Worm (Caenorhabditis elegans) whole organism, L1 larva: ENCODE data around the gene T12G3.2.

Experiments
- C04F5.9 ChIP-seq: sonication (generic microtip); optimal IDR thresholded peaks from 2 replicates; lab custom pipeline; 2016; ENCODE audit warnings: missing genetic modification characterization, missing compliant biosample characterization
- C34B4.2 ChIP-seq: sonication (generic microtip); optimal IDR thresholded peaks from 2 replicates; lab custom pipeline; 2017; ENCODE audit warnings: mild to moderate bottlenecking, missing genetic modification characterization, missing compliant biosample characterization
- F16B12.6 ChIP-seq: fragments of 150-350 bp; optimal IDR thresholded peaks from 2 replicates; lab custom pipeline; 2014; ENCODE audit warnings: missing biosample characterization, missing genetic modification characterization
- Y116A8C.19 ChIP-seq: sonication (generic microtip); optimal IDR thresholded peaks from 2 replicates; lab custom pipeline; 2016; ENCODE audit warnings: missing compliant biosample characterization, missing genetic modification characterization, borderline replicate concordance
- aha-1 ChIP-seq: fragments of 150-350 bp; optimal IDR thresholded peaks from 2 replicates; lab custom pipeline; 2014; ENCODE audit warnings: missing biosample characterization, missing genetic modification characterization
- ama-1 ChIP-seq: fragments of 150-350 bp; optimal IDR thresholded peaks from 2 replicates; lab custom pipeline; 2014
- blmp-1 ChIP-seq: fragments of 150-350 bp; optimal IDR thresholded peaks from 2 replicates; lab custom pipeline; 2014; ENCODE audit warnings: missing biosample characterization, missing genetic modification characterization
- ceh-8 ChIP-seq: fragments of 200-800 bp; sonication (Bioruptor generic); optimal IDR thresholded peaks from 2 replicates; lab custom pipeline; 2018; ENCODE audit warnings: mild to moderate bottlenecking, missing genetic modification characterization, moderate library complexity, missing compliant biosample characterization
- ceh-82 ChIP-seq, 3 experiments: fragments of 150-350 bp in 1 of 3; sonication (generic microtip) in 2 of 3; optimal IDR thresholded peaks; 2 replicates each; lab custom pipeline; 2014 to 2017; ENCODE audit warnings: missing biosample characterization in 3 of 3, missing genetic modification characterization in 3 of 3
- ceh-90 ChIP-seq: sonication (generic microtip); optimal IDR thresholded peaks from 2 replicates; lab custom pipeline; 2016; ENCODE audit warnings: missing genetic modification characterization, missing compliant biosample characterization
- ces-1 ChIP-seq: fragments of 150-350 bp; optimal IDR thresholded peaks from 2 replicates; lab custom pipeline; 2014; ENCODE audit warnings: missing biosample characterization, missing genetic modification reagents, missing genetic modification characterization
- dsc-1 ChIP-seq: sonication (generic microtip); optimal IDR thresholded peaks from 2 replicates; lab custom pipeline; 2016; ENCODE audit warnings: mild to moderate bottlenecking, missing genetic modification characterization, missing compliant biosample characterization
- efl-3 ChIP-seq: fragments of 200-800 bp; sonication (Bioruptor generic); optimal IDR thresholded peaks from 2 replicates; lab custom pipeline; 2018; ENCODE audit warnings: mild to moderate bottlenecking, missing genetic modification characterization, missing compliant biosample characterization
- egl-27 ChIP-seq, 2 experiments: fragments of 150-350 bp in 1 of 2; sonication (generic microtip); optimal IDR thresholded peaks; 3 replicates each; lab custom pipeline; 2017 to 2018; ENCODE audit warnings: missing biosample characterization in 2 of 2, missing genetic modification characterization in 2 of 2, missing genetic modification reagents in 2 of 2
- elt-2 ChIP-seq: sonication (generic microtip); optimal IDR thresholded peaks from 2 replicates; lab custom pipeline; 2016; ENCODE audit warnings: missing genetic modification characterization, mild to moderate bottlenecking, inconsistent platforms, missing compliant biosample characterization, missing genetic modification reagents
- ets-5 ChIP-seq: fragments of 200-800 bp; sonication (Bioruptor generic); IDR thresholded peaks from 2 replicates; pipeline ENCODE4 v1.3.6; 2022; ENCODE audit warnings: missing genetic modification characterization, missing compliant biosample characterization
- fkh-4 ChIP-seq: sonication (generic microtip); optimal IDR thresholded peaks from 2 replicates; lab custom pipeline; 2016; ENCODE audit warnings: missing compliant biosample characterization, missing genetic modification characterization, borderline replicate concordance
- grh-1 ChIP-seq: fragments of 200-800 bp; sonication (Bioruptor generic); IDR thresholded peaks from 2 replicates; pipeline ENCODE4 v1.3.6; 2022; ENCODE audit warnings: missing genetic modification reagents, missing genetic modification characterization, missing compliant biosample characterization
- hlh-17 ChIP-seq: fragments of 200-800 bp; sonication (Bioruptor generic); optimal IDR thresholded peaks from 2 replicates; lab custom pipeline; 2018; ENCODE audit warnings: missing genetic modification characterization, mild to moderate bottlenecking, missing compliant biosample characterization, moderate library complexity, borderline replicate concordance
- hlh-4 ChIP-seq: sonication (generic microtip); optimal IDR thresholded peaks from 2 replicates; lab custom pipeline; 2016; ENCODE audit warnings: mild to moderate bottlenecking, missing genetic modification characterization, missing compliant biosample characterization
- lin-14 ChIP-seq: fragments of 200-800 bp; sonication (Bioruptor generic); optimal IDR thresholded peaks from 2 replicates; lab custom pipeline; 2018; ENCODE audit warnings: mild to moderate bottlenecking, missing genetic modification characterization, moderate library complexity, missing compliant biosample characterization
- lin-15B ChIP-seq: fragments of 150-350 bp; sonication (generic microtip); optimal IDR thresholded peaks from 3 replicates; lab custom pipeline; 2014; ENCODE audit warnings: missing biosample characterization, missing genetic modification characterization
- lin-35 ChIP-seq, 2 experiments: fragments of 150-350 bp; optimal IDR thresholded peaks; 2 replicates each; lab custom pipeline; 2014; ENCODE audit warnings: missing biosample characterization in 2 of 2, missing genetic modification characterization in 2 of 2, missing genetic modification reagents in 2 of 2
- mab-9 ChIP-seq: fragments of 200-800 bp; sonication (Bioruptor generic); IDR thresholded peaks from 2 replicates; pipeline ENCODE4 v1.3.6; 2022; ENCODE audit warnings: missing genetic modification reagents, missing genetic modification characterization, missing compliant biosample characterization
- mef-2 ChIP-seq: fragments of 150-350 bp; optimal IDR thresholded peaks from 2 replicates; lab custom pipeline; 2014; ENCODE audit warnings: missing biosample characterization, missing genetic modification characterization
- mep-1 ChIP-seq: fragments of 150-350 bp; optimal IDR thresholded peaks from 2 replicates; lab custom pipeline; 2014; ENCODE audit warnings: missing biosample characterization, missing genetic modification characterization
- nhr-11 ChIP-seq: fragments of 150-350 bp; optimal IDR thresholded peaks from 2 replicates; lab custom pipeline; 2014; ENCODE audit warnings: missing biosample characterization, missing genetic modification characterization
- nhr-20 ChIP-seq: sonication (generic microtip); optimal IDR thresholded peaks from 2 replicates; lab custom pipeline; 2016; ENCODE audit warnings: mild to moderate bottlenecking, missing genetic modification characterization, missing compliant biosample characterization
- nhr-237 ChIP-seq: fragments of 150-350 bp; optimal IDR thresholded peaks from 2 replicates; lab custom pipeline; 2014; ENCODE audit warnings: missing biosample characterization, missing genetic modification characterization
- nhr-28 ChIP-seq: fragments of 150-350 bp; optimal IDR thresholded peaks from 2 replicates; lab custom pipeline; 2014; ENCODE audit warnings: missing biosample characterization, missing genetic modification characterization
- nhr-47 ChIP-seq: sonication (generic microtip); optimal IDR thresholded peaks from 2 replicates; lab custom pipeline; 2016; ENCODE audit warnings: mild to moderate bottlenecking, missing genetic modification characterization, moderate library complexity, missing compliant biosample characterization
- nhr-71 ChIP-seq: sonication (generic microtip); optimal IDR thresholded peaks from 2 replicates; lab custom pipeline; 2016; ENCODE audit warnings: mild to moderate bottlenecking, missing genetic modification characterization, moderate library complexity, missing compliant biosample characterization
- nhr-84 ChIP-seq: sonication (generic microtip); optimal IDR thresholded peaks from 2 replicates; lab custom pipeline; 2017; ENCODE audit warnings: missing biosample characterization, missing genetic modification characterization
- nhr-85 ChIP-seq: sonication (generic microtip); peaks from one replicate; lab custom pipeline; 2016; ENCODE audit warnings: missing genetic modification characterization, inconsistent platforms, missing compliant biosample characterization
- pag-3 ChIP-seq: sonication (generic microtip); optimal IDR thresholded peaks from 2 replicates; lab custom pipeline; 2017; ENCODE audit warnings: missing genetic modification characterization, mild to moderate bottlenecking, missing compliant biosample characterization, antibody characterized with exemption, borderline replicate concordance; ENCODE audit not compliant: insufficient read depth
- pax-3 ChIP-seq: fragments of 200-800 bp; sonication (Bioruptor generic); optimal IDR thresholded peaks from 2 replicates; lab custom pipeline; 2018; ENCODE audit warnings: mild to moderate bottlenecking, missing genetic modification characterization, moderate library complexity, missing compliant biosample characterization
- pqm-1 ChIP-seq: sonication (generic microtip); optimal IDR thresholded peaks from 3 replicates; lab custom pipeline; 2017; ENCODE audit warnings: missing biosample characterization, missing genetic modification characterization
- skn-1 ChIP-seq: fragments of 150-350 bp; optimal IDR thresholded peaks from 2 replicates; lab custom pipeline; 2014; ENCODE audit warnings: missing biosample characterization, missing genetic modification characterization
- snpc-4 ChIP-seq: fragments of 150-350 bp; optimal IDR thresholded peaks from 2 replicates; lab custom pipeline; 2014; ENCODE audit warnings: missing biosample characterization, missing genetic modification characterization
- snu-23 ChIP-seq: sonication (generic microtip); optimal IDR thresholded peaks from 2 replicates; lab custom pipeline; 2016; ENCODE audit warnings: missing genetic modification characterization, missing compliant biosample characterization
- sox-4 ChIP-seq: sonication (generic microtip); optimal IDR thresholded peaks from 2 replicates; lab custom pipeline; 2016; ENCODE audit warnings: missing genetic modification characterization, missing compliant biosample characterization
- sup-37 ChIP-seq: fragments of 200-800 bp; sonication (Bioruptor generic); optimal IDR thresholded peaks from 2 replicates; lab custom pipeline; 2018; ENCODE audit warnings: mild to moderate bottlenecking, missing genetic modification characterization, missing compliant biosample characterization
- swsn-7 ChIP-seq: sonication (generic microtip); optimal IDR thresholded peaks from 2 replicates; lab custom pipeline; 2016; ENCODE audit warnings: missing genetic modification characterization, missing compliant biosample characterization
- tlp-1 ChIP-seq: fragments of 150-350 bp; optimal IDR thresholded peaks from 2 replicates; lab custom pipeline; 2014; ENCODE audit warnings: missing biosample characterization, missing genetic modification characterization
- unc-30 ChIP-seq: sonication (generic microtip); optimal IDR thresholded peaks from 2 replicates; lab custom pipeline; 2017; ENCODE audit warnings: missing biosample characterization, missing genetic modification characterization
- unc-98 ChIP-seq: fragments of 200-800 bp; sonication (Bioruptor generic); IDR thresholded peaks from 2 replicates; pipeline ENCODE4 v1.3.6; 2022; ENCODE audit warnings: missing genetic modification characterization, missing compliant biosample characterization
- vab-15 ChIP-seq: sonication (generic microtip); optimal IDR thresholded peaks from 2 replicates; lab custom pipeline; 2017; ENCODE audit warnings: missing genotype, mild to moderate bottlenecking, missing genetic modification characterization, missing compliant biosample characterization
- zag-1 ChIP-seq: fragments of 150-350 bp; optimal IDR thresholded peaks from 2 replicates; lab custom pipeline; 2014; ENCODE audit warnings: missing biosample characterization, missing genetic modification characterization
- ztf-4 ChIP-seq: fragments of 150-350 bp; optimal IDR thresholded peaks from 2 replicates; lab custom pipeline; 2014; ENCODE audit warnings: missing biosample characterization, missing genetic modification characterization

Gene T12G3.2

ce11 chrIV:12092113-12092512 is 45.3 kb upstream of the T12G3.2 start, which contains the start of gene mig-32:
TSS of gene mig-32 (minus strand) at chrIV:12092213.
- no peak for TF ChIP-seq C34B4.2 (tag; lab: Kevin White, UChicago)
- no peak for TF ChIP-seq Y116A8C.19
- TF ChIP-seq blmp-1 (tag; lab: Kevin White, UChicago): no peak
- no peak for TF ChIP-seq ceh-90 (tag; lab: Kevin White, UChicago)
- no peak for TF ChIP-seq nhr-237 (tag; lab: Kevin White, UChicago)
- no peak for TF ChIP-seq snu-23 (GFP tag; lab: Kevin White, UChicago)
- no peak for TF ChIP-seq grh-1 (GFP tag; lab: Robert Waterston, UW)
- no peak for TF ChIP-seq nhr-85 (tag; lab: Kevin White, UChicago)
- TF ChIP-seq unc-98: no peak
- no peak for TF ChIP-seq lin-15B (tag; lab: Kevin White, UChicago)
- no peak for TF ChIP-seq pqm-1 (tag; lab: Kevin White, UChicago)
- TF ChIP-seq ets-5 (GFP tag; lab: Robert Waterston, UW): no peak

DNA sequence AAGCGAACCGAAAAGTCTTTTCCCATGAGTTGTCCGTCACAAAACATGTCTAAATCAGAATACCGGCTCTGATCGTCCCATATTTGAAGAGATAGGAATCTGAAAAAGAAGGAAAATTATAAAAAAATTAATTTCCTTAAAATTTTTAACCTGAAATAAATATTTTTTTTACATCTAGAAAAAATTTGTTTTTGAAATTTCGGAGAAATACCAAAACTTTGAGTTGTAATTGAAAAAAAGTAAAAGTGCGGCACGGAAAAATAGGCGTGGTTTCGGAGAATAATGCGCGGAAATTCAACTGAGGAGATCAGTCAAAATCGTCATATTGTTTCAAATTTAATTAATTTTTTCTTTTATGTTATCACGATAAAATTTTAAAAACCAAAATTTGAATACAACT is 42.8 kb upstream of the T12G3.2 start, which contains the start of gene F11A10.6:
Gene F11A10.6 (minus strand): TSS at position 101 of the 400 bp plus-strand sequence.
- peak; percentile 27 for TF ChIP-seq blmp-1 (tag; lab: Kevin White, UChicago)
- no peak for TF ChIP-seq hlh-17 (GFP tag; lab: Kevin White, UChicago)

DNA sequence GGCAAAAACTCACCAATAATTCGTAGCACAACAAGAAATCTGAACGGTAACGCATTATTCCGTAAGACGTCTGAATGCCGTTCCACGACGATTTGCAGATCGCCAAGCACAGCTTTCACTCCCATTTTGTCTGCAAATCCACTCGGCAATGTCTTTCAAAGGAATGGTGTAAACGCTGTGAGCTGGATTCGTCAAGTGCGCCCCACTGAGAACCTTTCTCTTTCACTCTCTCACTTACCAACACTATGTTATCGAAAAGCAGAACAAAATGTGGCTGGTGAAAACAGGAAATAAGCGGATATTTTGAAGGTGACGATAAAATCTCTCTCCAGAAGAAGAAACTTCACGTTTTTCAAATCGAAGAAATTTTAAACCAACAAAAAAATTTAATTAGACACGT is 42.1 kb upstream of the T12G3.2 start:
- TF ChIP-seq ama-1 (lab: Kevin White, UChicago) (no peak), tlp-1 (tag; lab: Kevin White, UChicago) (no peak), dsc-1 (tag; lab: Kevin White, UChicago) (no peak), vab-15 (tag; lab: Kevin White, UChicago) (no peak), pax-3 (tag; lab: Kevin White, UChicago) (no peak), nhr-11 (tag; lab: Kevin White, UChicago) (no peak), unc-30 (tag; lab: Kevin White, UChicago) (no peak), nhr-47 (peak; percentile 21), sup-37 (GFP tag; lab: Kevin White, UChicago) (no peak), ceh-8 (GFP tag; lab: Kevin White, UChicago) (no peak), zag-1 (no peak), sox-4 (no peak), lin-14 (no peak), swsn-7 (no peak), ztf-4 (tag; lab: Kevin White, UChicago) (no peak), ceh-90 (tag; lab: Kevin White, UChicago) (no peak), mab-9 (no peak), efl-3 (no peak), ceh-82 (tag; optimal IDR thresholded peaks at IDR 0.05; lab: Kevin White, UChicago) (peak in 1 of 3 experiments; percentile 36), pag-3 (tag; lab: Kevin White, UChicago) (no peak), nhr-71 (peak; percentile 43), hlh-4 (tag; lab: Kevin White, UChicago) (no peak), elt-2 (no peak), F16B12.6 (tag; lab: Kevin White, UChicago) (no peak), skn-1 (tag; lab: Kevin White, UChicago) (no peak), ces-1 (GFP tag; lab: Kevin White, UChicago) (no peak), ets-5 (GFP tag; lab: Robert Waterston, UW) (no peak), lin-35 (GFP tag; optimal IDR thresholded peaks at IDR 0.05; lab: Kevin White, UChicago) (peak; percentile 49 to 70), nhr-28 (no peak), fkh-4 (tag; lab: Kevin White, UChicago) (no peak), C04F5.9 (tag; lab: Kevin White, UChicago) (no peak), nhr-84 (tag; lab: Kevin White, UChicago) (no peak), C34B4.2 (tag; lab: Kevin White, UChicago) (no peak), nhr-237 (tag; lab: Kevin White, UChicago) (no peak), egl-27 (tag; optimal IDR thresholded peaks at IDR 0.05; lab: Kevin White, UChicago) (no peak), nhr-20 (peak; percentile 16), aha-1 (tag; lab: Kevin White, UChicago) (no peak), mep-1 (tag; lab: Kevin White, UChicago) (peak; percentile 69), snpc-4 (tag; lab: Kevin White, UChicago) (no peak), mef-2 (tag; lab: Kevin White, UChicago) (no peak), nhr-85 (tag; lab: Kevin White, UChicago) (no peak)
